Fruit fly (Drosophila melanogaster): ENCODE results near the gene AlaRS-m.

DNA sequence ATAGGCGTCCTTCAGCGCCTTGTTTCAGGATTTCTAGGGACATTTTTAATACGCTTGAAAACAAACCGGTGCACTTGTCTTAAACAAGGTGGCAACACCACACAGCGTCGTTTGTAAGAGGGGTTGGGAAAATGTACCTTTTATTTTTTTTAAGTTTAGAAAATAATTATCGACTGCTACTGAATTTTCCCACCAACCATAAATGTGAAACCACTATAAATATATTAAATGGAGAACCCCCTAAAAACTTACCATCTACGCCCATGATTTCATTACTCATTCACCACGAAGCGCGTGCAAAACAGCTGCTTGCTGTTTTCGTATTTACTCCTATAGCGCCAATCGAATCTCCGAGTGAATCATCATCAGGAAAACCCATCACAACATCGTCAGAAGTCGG lies 6.6 kb upstream of the AlaRS-m start, which contains the start of the genes Tcs5 and CHMP2B:
- TF ChIP-seq pan (optimal IDR thresholded peaks at IDR 0.05) (no peak), psq (optimal IDR thresholded peaks at IDR 0.05) (no peak), usp (GFP tag; optimal IDR thresholded peaks at IDR 0.05) (no peak), Dll (optimal IDR thresholded peaks at IDR 0.05) (no peak), EcR (GFP tag; optimal IDR thresholded peaks at IDR 0.05) (no peak)
